Comparison of ENCODE assay signal across 2 worm cellular contexts in the genomic region with DNA sequence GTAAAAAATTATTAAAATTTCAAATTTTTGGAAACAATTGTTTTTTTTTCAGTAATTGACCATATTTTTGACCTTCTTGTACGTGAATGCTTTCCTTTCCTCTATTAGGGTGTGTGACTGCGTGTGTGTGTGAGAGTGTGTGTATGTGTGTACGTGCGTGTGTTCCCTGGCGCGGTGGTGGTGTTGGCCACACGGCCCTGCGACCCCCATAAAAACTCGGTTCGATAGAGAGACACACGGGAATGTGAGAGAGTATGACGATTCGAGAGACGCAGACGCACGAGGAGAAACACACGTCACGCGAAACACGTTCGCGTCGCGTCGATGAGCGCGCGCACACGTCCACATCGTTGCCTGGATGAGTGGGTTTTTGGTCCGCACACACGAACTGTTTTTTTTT.
TF ChIP-seq lines count a peak whose summit lies in the region.

No protein-coding gene starts in this region.

TF ChIP-seq in whole organism, L4 larva, 104 proteins besides CTCF, POLR2A, EP300 and RAD21 (continued from another document):
- TF ChIP-seq F44E2.7 (GFP tag; IDR thresholded peaks at IDR 0.05; lab: Robert Waterston, UW): no peak
- TF ChIP-seq saeg-2 (GFP tag; IDR thresholded peaks at IDR 0.05; lab: Robert Waterston, UW): 0 out of 2 replicates have a peak, but pooled peaks have one; percentile 53
- TF ChIP-seq cey-2 (tag; optimal IDR thresholded peaks at IDR 0.05; lab: Kevin White, UChicago; ENCODE audit: borderline replicate concordance, insufficient read depth): no peak
- TF ChIP-seq mdl-1 (tag; optimal IDR thresholded peaks at IDR 0.05; lab: Kevin White, UChicago): peak; percentile 77 to 97
- no peak for TF ChIP-seq snpc-4 (tag; optimal IDR thresholded peaks at IDR 0.05; lab: Kevin White, UChicago)
- peak; percentile 72 for TF ChIP-seq spr-1 (tag; optimal IDR thresholded peaks at IDR 0.05; lab: Kevin White, UChicago)
- peak; percentile 68; the same call in 1 of the 2 replicates for TF ChIP-seq T26A8.4 (GFP tag; IDR thresholded peaks at IDR 0.05; lab: Robert Waterston, UW)
- no peak for TF ChIP-seq nhr-42 (GFP tag; IDR thresholded peaks at IDR 0.05; lab: Robert Waterston, UW)
- no peak for TF ChIP-seq attf-4 (tag; optimal IDR thresholded peaks at IDR 0.05; lab: Kevin White, UChicago)
- no peak for TF ChIP-seq ces-1 (GFP tag; optimal IDR thresholded peaks at IDR 0.05; lab: Kevin White, UChicago)
- 0 out of 2 replicates have a peak, but pooled peaks have one; percentile 44 for TF ChIP-seq zfp-3 (GFP tag; conservative IDR thresholded peaks at IDR 0.05; lab: Robert Waterston, UW)
- TF ChIP-seq nhr-48 (tag; optimal IDR thresholded peaks at IDR 0.05; lab: Kevin White, UChicago): peak; percentile 75
- TF ChIP-seq nhr-25 (tag; optimal IDR thresholded peaks at IDR 0.05; lab: Kevin White, UChicago; ENCODE audit: borderline replicate concordance, insufficient read depth): peak; percentile 81
- peak; percentile 80 for TF ChIP-seq dve-1 (tag; optimal IDR thresholded peaks at IDR 0.05; lab: Kevin White, UChicago; ENCODE audit: insufficient read depth)
- 0 out of 2 replicates have a peak, but pooled peaks have one; percentile 52 for TF ChIP-seq tra-1 (GFP tag; IDR thresholded peaks at IDR 0.05; lab: Robert Waterston, UW)
- no peak for TF ChIP-seq dmd-9 (GFP tag; IDR thresholded peaks at IDR 0.05; lab: Robert Waterston, UW)
- peak; percentile 98 for TF ChIP-seq aha-1 (tag; lab: Kevin White, UChicago)
- no peak; the same call in 1 of the 2 replicates for TF ChIP-seq set-16 (GFP tag; IDR thresholded peaks at IDR 0.05; lab: Robert Waterston, UW)
- TF ChIP-seq zip-2 (tag; optimal IDR thresholded peaks at IDR 0.05; lab: Kevin White, UChicago): no peak
- TF ChIP-seq ama-1 (optimal IDR thresholded peaks at IDR 0.05; lab: Kevin White, UChicago): no peak
- TF ChIP-seq mxl-2 (GFP tag; conservative IDR thresholded peaks at IDR 0.05; lab: Robert Waterston, UW): no peak
- no peak for TF ChIP-seq F49E8.2 (tag; optimal IDR thresholded peaks at IDR 0.05; lab: Kevin White, UChicago; ENCODE audit: borderline replicate concordance)
- TF ChIP-seq lsy-2 (tag; optimal IDR thresholded peaks at IDR 0.05; lab: Kevin White, UChicago): peak; percentile 42 to 69
- TF ChIP-seq mep-1 (tag; optimal IDR thresholded peaks at IDR 0.05; lab: Kevin White, UChicago): peak; percentile 84
- TF ChIP-seq php-3 (GFP tag; IDR thresholded peaks at IDR 0.05; lab: Robert Waterston, UW): peak; percentile 72
- TF ChIP-seq sdz-12 (GFP tag; optimal IDR thresholded peaks at IDR 0.05; lab: Kevin White, UChicago): no peak
- TF ChIP-seq mes-2 (tag; optimal IDR thresholded peaks at IDR 0.05; lab: Kevin White, UChicago; ENCODE audit: poor library complexity, severe bottlenecking): peak; percentile 80
- no peak for TF ChIP-seq zfp-2 (tag; optimal IDR thresholded peaks at IDR 0.05; lab: Kevin White, UChicago)
- no peak for TF ChIP-seq ZK546.5 (tag; optimal IDR thresholded peaks at IDR 0.05; lab: Kevin White, UChicago)
- no peak for TF ChIP-seq snpc-1.2 (GFP tag; IDR thresholded peaks at IDR 0.05; lab: Robert Waterston, UW)
- peak; percentile 99 for TF ChIP-seq mxl-3 (GFP tag; optimal IDR thresholded peaks at IDR 0.05; lab: Kevin White, UChicago)
- TF ChIP-seq aly-2 (tag; optimal IDR thresholded peaks at IDR 0.05; lab: Kevin White, UChicago): no peak
- TF ChIP-seq ceh-20 (GFP tag; IDR thresholded peaks at IDR 0.05; lab: Robert Waterston, UW): peak; percentile 82; the same call in 1 of the 2 replicates
- no peak for TF ChIP-seq gei-8 (GFP tag; optimal IDR thresholded peaks at IDR 0.05; lab: Kevin White, UChicago)
- no peak for TF ChIP-seq mdt-29 (GFP tag; IDR thresholded peaks at IDR 0.05; lab: Robert Waterston, UW)
- TF ChIP-seq zip-11 (GFP tag; IDR thresholded peaks at IDR 0.05; lab: Robert Waterston, UW): no peak
- no peak for TF ChIP-seq ceh-32 (tag; optimal IDR thresholded peaks at IDR 0.05; lab: Kevin White, UChicago; ENCODE audit: poor library complexity)

TF ChIP-seq in whole organism, late embryonic, 69 proteins besides CTCF, POLR2A, EP300 and RAD21 (continued from another document):
- TF ChIP-seq ceh-24 (tag; optimal IDR thresholded peaks at IDR 0.05; lab: Kevin White, UChicago) (no peak), ceh-6 (GFP tag; optimal IDR thresholded peaks at IDR 0.05; lab: Kevin White, UChicago) (peak; percentile 41), lin-11 (tag; optimal IDR thresholded peaks at IDR 0.05; lab: Kevin White, UChicago) (no peak)
